Fruit fly (Drosophila melanogaster): ENCODE results near the gene SdhD.

Gene SdhD

DNA sequence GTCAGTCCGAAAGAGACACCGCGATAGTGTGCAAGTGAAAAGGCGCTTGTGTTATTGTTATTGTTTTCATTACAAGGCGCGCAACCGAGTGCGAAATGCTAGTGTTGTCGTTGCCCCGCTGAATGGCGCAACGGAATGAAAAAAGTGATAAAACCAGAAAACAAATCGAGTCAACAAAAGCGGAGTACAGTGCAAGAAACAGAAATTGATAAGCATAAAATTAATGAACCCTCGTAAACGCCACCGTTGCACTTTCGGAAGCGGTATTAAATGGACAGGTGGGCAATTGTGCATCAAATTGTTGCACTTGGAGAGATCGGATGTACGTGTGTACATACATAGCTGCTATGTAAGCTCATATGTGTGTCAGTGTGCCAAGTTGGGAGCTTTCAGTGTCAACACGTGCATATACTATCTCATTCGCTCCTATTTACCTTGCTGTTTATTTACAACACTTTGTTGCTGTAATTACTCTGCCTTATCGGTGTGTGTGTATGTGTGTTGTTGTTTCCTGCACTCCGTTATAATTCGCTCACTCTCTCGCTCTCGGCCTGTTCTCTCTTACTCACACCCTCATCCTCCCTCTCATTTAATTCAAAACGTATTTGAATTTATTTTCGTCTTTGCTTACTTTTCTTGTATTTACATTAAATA is 36.9 kb downstream of the SdhD start (continued):
- TF ChIP-seq pnt (GFP tag; optimal IDR thresholded peaks at IDR 0.05), result peak; percentile 60
- no peak for TF ChIP-seq Adf1 (GFP tag; IDR thresholded peaks at IDR 0.05)
- no peak for TF ChIP-seq HLH4C (GFP tag; IDR thresholded peaks at IDR 0.05; ENCODE audit: partially characterized antibody)
- no peak for TF ChIP-seq Gsc (GFP tag; IDR thresholded peaks at IDR 0.05)
- TF ChIP-seq zen (tag; optimal IDR thresholded peaks at IDR 0.05), result no peak
- TF ChIP-seq CG10321 (GFP tag; IDR thresholded peaks at IDR 0.05), result peak; percentile 51
- peak; percentile 73 for TF ChIP-seq stc (GFP tag; IDR thresholded peaks at IDR 0.05)
- no peak for TF ChIP-seq Lpt (GFP tag; optimal IDR thresholded peaks at IDR 0.05)
- TF ChIP-seq onecut (GFP tag; IDR thresholded peaks at IDR 0.05), result peak; percentile 75
- TF ChIP-seq Med (GFP tag), result peak; percentile 97
- no peak for TF ChIP-seq CG17612 (GFP tag; IDR thresholded peaks at IDR 0.05)
- peak; percentile 38; the same call in 1 of the 2 replicates for TF ChIP-seq CG17328 (GFP tag; IDR thresholded peaks at IDR 0.05)
- peak; percentile 29 to 89 for TF ChIP-seq Pdp1 (GFP tag; optimal IDR thresholded peaks at IDR 0.05)
- no peak for TF ChIP-seq CG12659 (GFP tag; optimal IDR thresholded peaks at IDR 0.05)
- no peak for TF ChIP-seq CG43689 (GFP tag; IDR thresholded peaks at IDR 0.05)
- TF ChIP-seq CG13287 (GFP tag; IDR thresholded peaks at IDR 0.05; ENCODE audit: partially characterized antibody), result no peak
- TF ChIP-seq CG14014 (GFP tag; IDR thresholded peaks at IDR 0.05), result peak; percentile 40; the same call in 1 of the 2 replicates
- TF ChIP-seq CG10274 (GFP tag; optimal IDR thresholded peaks at IDR 0.05), result no peak
- peak; percentile 49 for TF ChIP-seq sqz (GFP tag; optimal IDR thresholded peaks at IDR 0.05)
- peak; percentile 21 for TF ChIP-seq CG10462 (GFP tag; optimal IDR thresholded peaks at IDR 0.05)
- peak; percentile 3 for TF ChIP-seq fd96Cb (tag; optimal IDR thresholded peaks at IDR 0.05)
- TF ChIP-seq CG1603 (tag; optimal IDR thresholded peaks at IDR 0.05), result peak; percentile 42
- peak; percentile 36 for TF ChIP-seq HLHmδ (GFP tag; optimal IDR thresholded peaks at IDR 0.05)
- TF ChIP-seq unc-4 (GFP tag; IDR thresholded peaks at IDR 0.05; ENCODE audit: partially characterized antibody), result no peak
- TF ChIP-seq CG11504 (tag; optimal IDR thresholded peaks at IDR 0.05), result peak; percentile 73
- no peak for TF ChIP-seq CG42726 (GFP tag; IDR thresholded peaks at IDR 0.05; ENCODE audit: partially characterized antibody)
- TF ChIP-seq CG15011 (GFP tag; optimal IDR thresholded peaks at IDR 0.05), result no peak
- no peak for TF ChIP-seq Hr3 (GFP tag; optimal IDR thresholded peaks at IDR 0.05)
- no peak for TF ChIP-seq CG7357 (GFP tag; IDR thresholded peaks at IDR 0.05)
- TF ChIP-seq dpn (GFP tag; optimal IDR thresholded peaks at IDR 0.05), result no peak
- TF ChIP-seq C15 (GFP tag; IDR thresholded peaks at IDR 0.05), result no peak
- TF ChIP-seq Drgx (GFP tag; IDR thresholded peaks at IDR 0.05), result peak; percentile 56; the same call in 1 of the 2 replicates
- peak; percentile 78 for TF ChIP-seq vvl (GFP tag; IDR thresholded peaks at IDR 0.05)
- peak; percentile 45 for TF ChIP-seq CG12236 (GFP tag; optimal IDR thresholded peaks at IDR 0.05)
- TF ChIP-seq CG16863 (GFP tag; optimal IDR thresholded peaks at IDR 0.05), result no peak
- no peak for TF ChIP-seq fd3F (GFP tag; optimal IDR thresholded peaks at IDR 0.05)
- TF ChIP-seq bsh (GFP tag; optimal IDR thresholded peaks at IDR 0.05), result peak in 1 of 2 experiments; percentile 44
- peak; percentile 42; the same call in 1 of the 3 replicates for TF ChIP-seq dysf (GFP tag; IDR thresholded peaks at IDR 0.05)
- TF ChIP-seq CG14710 (tag; optimal IDR thresholded peaks at IDR 0.05), result peak; percentile 20
- no peak for TF ChIP-seq CG9215 (GFP tag; IDR thresholded peaks at IDR 0.05)
- TF ChIP-seq Xrp1 (GFP tag; IDR thresholded peaks at IDR 0.05), result peak; percentile 90
- no peak for TF ChIP-seq luna (GFP tag; optimal IDR thresholded peaks at IDR 0.05)
- TF ChIP-seq CG12942 (GFP tag; optimal IDR thresholded peaks at IDR 0.05), result no peak

Data from whole organism, embryonic.